Fruit fly (Drosophila melanogaster): ENCODE results near the gene Muc4B.

Muc4B gene

dm6 chrX:4200612-4201011 is 45.3 kb downstream of the Muc4B start:
- TF ChIP-seq CG15710 (tag; optimal IDR thresholded peaks at IDR 0.05) (peak; percentile 49), CG34367 (tag; optimal IDR thresholded peaks at IDR 0.05) (peak; percentile 40), CG17806 (tag; optimal IDR thresholded peaks at IDR 0.05) (peak; percentile 17), CG4496 (GFP tag; IDR thresholded peaks at IDR 0.05) (no peak), CG13204 (GFP tag; optimal IDR thresholded peaks at IDR 0.05) (peak; percentile 66), CG9948 (tag; optimal IDR thresholded peaks at IDR 0.05) (peak; percentile 35), CG32121 (GFP tag; IDR thresholded peaks at IDR 0.05) (no peak), CG12605 (GFP tag; IDR thresholded peaks at IDR 0.05) (no peak), CG14655 (GFP tag; optimal IDR thresholded peaks at IDR 0.05) (no peak), Snoo (tag; optimal IDR thresholded peaks at IDR 0.05) (no peak), rn (GFP tag; IDR thresholded peaks at IDR 0.05) (no peak), Pif1B (GFP tag; optimal IDR thresholded peaks at IDR 0.05) (no peak), EcR (GFP tag; optimal IDR thresholded peaks at IDR 0.05) (peak; percentile 68), gl (tag; optimal IDR thresholded peaks at IDR 0.05) (peak; percentile 36), D1 (tag; optimal IDR thresholded peaks at IDR 0.05) (no peak), CG8159 (tag; optimal IDR thresholded peaks at IDR 0.05) (peak; percentile 34), CG10348 (GFP tag; IDR thresholded peaks at IDR 0.05) (no peak)

- TF ChIP-seq CG13204 (GFP tag; optimal IDR thresholded peaks at IDR 0.05), result no peak
- no peak for TF ChIP-seq CG8301 (tag; optimal IDR thresholded peaks at IDR 0.05)
- TF ChIP-seq Pif1A (GFP tag; optimal IDR thresholded peaks at IDR 0.05), result no peak
- no peak for TF ChIP-seq rn (GFP tag; IDR thresholded peaks at IDR 0.05)
- no peak for TF ChIP-seq CG32121 (GFP tag; IDR thresholded peaks at IDR 0.05)
These were observed 47.2 kb downstream of the Muc4B start for dm6 chrX:4198769-4199168.

- TF ChIP-seq Pif1B (GFP tag; optimal IDR thresholded peaks at IDR 0.05), result peak; percentile 50
- TF ChIP-seq CG9948 (tag; optimal IDR thresholded peaks at IDR 0.05), result peak; percentile 63
- peak; percentile 64 for TF ChIP-seq CG32121 (GFP tag; IDR thresholded peaks at IDR 0.05)
- TF ChIP-seq CG8301 (tag; optimal IDR thresholded peaks at IDR 0.05), result peak; percentile 47
- peak; percentile 29 for TF ChIP-seq Snoo (tag; optimal IDR thresholded peaks at IDR 0.05)
- TF ChIP-seq Ets98B (GFP tag; IDR thresholded peaks at IDR 0.05), result peak; percentile 39
- peak; percentile 68 for TF ChIP-seq CG17806 (tag; optimal IDR thresholded peaks at IDR 0.05)
- TF ChIP-seq CG10348 (GFP tag; IDR thresholded peaks at IDR 0.05), result no peak
- TF ChIP-seq gl (tag; optimal IDR thresholded peaks at IDR 0.05), result no peak
- TF ChIP-seq CG34367 (tag; optimal IDR thresholded peaks at IDR 0.05), result peak; percentile 45
- 0 out of 2 replicates have a peak, but pooled peaks have one; percentile 38 for TF ChIP-seq CG12605 (GFP tag; IDR thresholded peaks at IDR 0.05)
- TF ChIP-seq CG8159 (tag; optimal IDR thresholded peaks at IDR 0.05), result peak; percentile 69
- TF ChIP-seq CG15710 (tag; optimal IDR thresholded peaks at IDR 0.05), result peak; percentile 71
- TF ChIP-seq CG14655 (GFP tag; optimal IDR thresholded peaks at IDR 0.05), result peak; percentile 66
- no peak for TF ChIP-seq D1 (tag; optimal IDR thresholded peaks at IDR 0.05)
- TF ChIP-seq CG13204 (GFP tag; optimal IDR thresholded peaks at IDR 0.05), result peak; percentile 33
- TF ChIP-seq Pif1A (GFP tag; optimal IDR thresholded peaks at IDR 0.05), result peak; percentile 70
- TF ChIP-seq EcR (GFP tag; optimal IDR thresholded peaks at IDR 0.05), result no peak
- peak; percentile 75 for TF ChIP-seq CG4496 (GFP tag; IDR thresholded peaks at IDR 0.05)
- 0 out of 2 replicates have a peak, but pooled peaks have one; percentile 18 for TF ChIP-seq rn (GFP tag; IDR thresholded peaks at IDR 0.05)
- TF ChIP-seq fd96Ca (GFP tag; IDR thresholded peaks at IDR 0.05), result peak; percentile 76
These were observed 48.5 kb downstream of the Muc4B start for dm6 chrX:4197463-4197862.

Measured in whole organism, pupa.